Worm (Caenorhabditis elegans) whole organism, L2 larva: ENCODE measurements around the gene F01D5.8.

Experiments
- ama-1 ChIP-seq: fragments of 150-350 bp; optimal IDR thresholded peaks from 2 replicates; lab custom pipeline; 2018; ENCODE audit warnings: inconsistent platforms
- egl-27 ChIP-seq: sonication (generic microtip); optimal IDR thresholded peaks from 3 replicates; lab custom pipeline; 2017; ENCODE audit warnings: missing biosample characterization, missing genetic modification reagents, missing genetic modification characterization
- lin-13 ChIP-seq: fragments of 150-350 bp; optimal IDR thresholded peaks from 2 replicates; lab custom pipeline; 2014; ENCODE audit warnings: missing biosample characterization, missing genetic modification reagents, missing genetic modification characterization
- mdl-1 ChIP-seq, 2 experiments: fragments of 150-350 bp in 1 of 2; sonication (generic microtip) in 1 of 2; optimal IDR thresholded peaks; 2 replicates each; lab custom pipeline; 2017; ENCODE audit warnings: missing biosample characterization in 2 of 2, missing genetic modification characterization in 2 of 2
- nhr-11 ChIP-seq: fragments of 150-350 bp; optimal IDR thresholded peaks from 2 replicates; lab custom pipeline; 2014; ENCODE audit warnings: missing biosample characterization, missing genetic modification characterization
- nhr-12 ChIP-seq: fragments of 150-350 bp; optimal IDR thresholded peaks from 2 replicates; lab custom pipeline; 2014; ENCODE audit warnings: missing biosample characterization, missing genetic modification characterization
- snpc-4 ChIP-seq: fragments of 150-350 bp; optimal IDR thresholded peaks from 2 replicates; lab custom pipeline; 2014; ENCODE audit warnings: missing biosample characterization, missing genetic modification characterization
- ztf-11 ChIP-seq: sonication (generic microtip); optimal IDR thresholded peaks from 2 replicates; lab custom pipeline; 2017; ENCODE audit warnings: missing biosample characterization, missing genetic modification characterization

DNA sequence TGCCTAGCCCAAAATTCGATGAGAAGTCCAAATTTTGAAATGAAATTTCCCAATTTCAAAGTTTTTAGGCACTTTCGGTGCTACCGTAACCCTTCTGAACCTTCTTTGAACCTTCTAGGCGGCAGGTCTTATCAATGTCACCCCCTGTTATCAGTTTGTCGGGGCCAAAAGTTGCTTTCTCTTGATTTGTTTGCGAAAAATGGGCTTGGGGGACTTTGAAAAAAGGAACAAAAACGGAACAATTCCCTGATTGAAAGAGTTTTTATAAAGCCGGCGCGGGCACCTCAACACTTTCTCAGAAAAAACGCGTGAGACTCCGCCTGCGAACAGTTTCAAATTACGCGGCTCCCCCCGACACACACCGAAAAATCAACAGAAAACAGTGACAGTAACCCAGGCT is 42.6 kb downstream of the F01D5.8 start:
- TF ChIP-seq snpc-4 (tag; lab: Kevin White, UChicago) (no peak), nhr-11 (tag; lab: Kevin White, UChicago) (no peak), mdl-1 (tag; optimal IDR thresholded peaks at IDR 0.05; lab: Kevin White, UChicago) (no peak), lin-13 (GFP tag; lab: Kevin White, UChicago) (no peak), ama-1 (lab: Kevin White, UChicago) (no peak), nhr-12 (tag; lab: Kevin White, UChicago) (no peak), ztf-11 (tag; lab: Kevin White, UChicago) (no peak), egl-27 (no peak)
